Fruit fly (Drosophila melanogaster) whole organism, prepupa: ENCODE measurements around the gene Dpy-30L1.

ENCODE experiments used
- CG16779 ChIP-seq: fragments of 200-800 bp; sonication (Bioruptor generic); optimal IDR thresholded peaks from 3 replicates; lab custom pipeline; 2017; ENCODE audit warnings: missing biosample characterization, mild to moderate bottlenecking, missing genetic modification characterization
- CG6163 ChIP-seq: fragments of 200-800 bp; sonication (Bioruptor generic); IDR thresholded peaks from 3 replicates; pipeline ENCODE4 v1.3.6; 2022; ENCODE audit warnings: missing biosample characterization, missing genetic modification characterization
- CG6792 ChIP-seq: fragments of 200-800 bp; sonication (Bioruptor generic); optimal IDR thresholded peaks from 3 replicates; lab custom pipeline; 2016; ENCODE audit warnings: missing biosample characterization, missing genetic modification characterization
- CG8119 ChIP-seq: fragments of 200-800 bp; sonication (Bioruptor generic); IDR thresholded peaks from 3 replicates; pipeline ENCODE4 v1.3.6; 2022; ENCODE audit warnings: missing biosample characterization, missing genetic modification characterization
- Lpt ChIP-seq: fragments of 200-800 bp; sonication (Bioruptor generic); optimal IDR thresholded peaks from 3 replicates; lab custom pipeline; 2016; ENCODE audit warnings: missing biosample characterization, missing genetic modification characterization
- OdsH ChIP-seq: fragments of 200-800 bp; sonication (Bioruptor generic); optimal IDR thresholded peaks from 3 replicates; lab custom pipeline; 2016; ENCODE audit warnings: missing biosample characterization, missing genetic modification characterization
- Sox14 ChIP-seq: fragments of 200-800 bp; sonication (Bioruptor generic); optimal IDR thresholded peaks from 3 replicates; lab custom pipeline; 2016; ENCODE audit warnings: missing biosample characterization, missing genetic modification characterization
- acj6 ChIP-seq: fragments of 200-800 bp; sonication (Bioruptor generic); optimal IDR thresholded peaks from 3 replicates; lab custom pipeline; 2016; ENCODE audit warnings: missing biosample characterization, missing genetic modification characterization
- dac ChIP-seq: fragments of 200-800 bp; sonication (Bioruptor generic); optimal IDR thresholded peaks from 2 replicates; lab custom pipeline; 2017; ENCODE audit warnings: missing biosample characterization, mild to moderate bottlenecking, missing genetic modification characterization
- eg ChIP-seq: fragments of 200-800 bp; sonication (Bioruptor generic); IDR thresholded peaks from 3 replicates; pipeline ENCODE4 v1.3.6; 2022; ENCODE audit warnings: missing biosample characterization, missing genetic modification characterization

- TF ChIP-seq Lpt (GFP tag; lab: Kevin White, UChicago) (no peak), CG6792 (GFP tag; lab: Kevin White, UChicago) (no peak), CG6163 (GFP tag; lab: Robert Waterston, UW) (no peak), CG16779 (no peak), Sox14 (GFP tag; lab: Kevin White, UChicago) (no peak), CG8119 (GFP tag; lab: Robert Waterston, UW) (no peak), dac (GFP tag; lab: Kevin White, UChicago) (no peak), acj6 (no peak), OdsH (GFP tag; lab: Kevin White, UChicago) (no peak), eg (GFP tag; lab: Robert Waterston, UW) (no peak)
Measured at dm6 chr2L:10706267-10706666, 26.2 kb upstream of the Dpy-30L1 start.
